Fruit fly (Drosophila melanogaster) whole organism, wandering third instar larva: Measurements from ENCODE around the gene CG14511.

Source experiments
- Abd-B ChIP-seq: fragments of >200 bp; optimal IDR thresholded peaks from 2 replicates; lab custom pipeline; 2017; ENCODE audit warnings: missing biosample characterization, missing genetic modification characterization
- HLH106 ChIP-seq: fragments of 200-800 bp; optimal IDR thresholded peaks from 3 replicates; lab custom pipeline; 2019; ENCODE audit warnings: missing biosample characterization, mild to moderate bottlenecking, missing genetic modification characterization, moderate library complexity
- Myc ChIP-seq: fragments of >200 bp; optimal IDR thresholded peaks from 2 replicates; lab custom pipeline; 2017
- brk ChIP-seq: fragments of 200-800 bp; sonication (Bioruptor generic); optimal IDR thresholded peaks from 2 replicates; lab custom pipeline; 2016; ENCODE audit warnings: missing biosample characterization, mild to moderate bottlenecking, missing genetic modification characterization
- fru ChIP-seq: fragments of 200-800 bp; sonication (Bioruptor generic); optimal IDR thresholded peaks from 3 replicates; lab custom pipeline; 2016; ENCODE audit warnings: missing biosample characterization, mild to moderate bottlenecking, missing genetic modification characterization
- h ChIP-seq: fragments of 200-800 bp; sonication (Bioruptor generic); optimal IDR thresholded peaks from 3 replicates; lab custom pipeline; 2016; ENCODE audit warnings: missing biosample characterization, mild to moderate bottlenecking, missing genetic modification characterization
- jim ChIP-seq: fragments of 175-275, 200-325 bp; sonication (Bioruptor generic); optimal IDR thresholded peaks from 2 replicates; lab custom pipeline; 2016; ENCODE audit warnings: missing biosample characterization, mild to moderate bottlenecking, missing genetic modification characterization
- lola ChIP-seq: fragments of >200 bp; optimal IDR thresholded peaks from 2 replicates; lab custom pipeline; 2017; ENCODE audit warnings: missing biosample characterization, missing genetic modification characterization
- pan ChIP-seq: fragments of >200 bp; optimal IDR thresholded peaks from 2 replicates; lab custom pipeline; 2017
- psq ChIP-seq: fragments of 200-800 bp; sonication (Bioruptor generic); optimal IDR thresholded peaks from 3 replicates; lab custom pipeline; 2017; ENCODE audit warnings: missing biosample characterization, mild to moderate bottlenecking, missing genetic modification characterization, moderate library complexity
- usp ChIP-seq: fragments of >200 bp; optimal IDR thresholded peaks from 2 replicates; lab custom pipeline; 2017; ENCODE audit warnings: missing biosample characterization, missing genetic modification characterization

DNA sequence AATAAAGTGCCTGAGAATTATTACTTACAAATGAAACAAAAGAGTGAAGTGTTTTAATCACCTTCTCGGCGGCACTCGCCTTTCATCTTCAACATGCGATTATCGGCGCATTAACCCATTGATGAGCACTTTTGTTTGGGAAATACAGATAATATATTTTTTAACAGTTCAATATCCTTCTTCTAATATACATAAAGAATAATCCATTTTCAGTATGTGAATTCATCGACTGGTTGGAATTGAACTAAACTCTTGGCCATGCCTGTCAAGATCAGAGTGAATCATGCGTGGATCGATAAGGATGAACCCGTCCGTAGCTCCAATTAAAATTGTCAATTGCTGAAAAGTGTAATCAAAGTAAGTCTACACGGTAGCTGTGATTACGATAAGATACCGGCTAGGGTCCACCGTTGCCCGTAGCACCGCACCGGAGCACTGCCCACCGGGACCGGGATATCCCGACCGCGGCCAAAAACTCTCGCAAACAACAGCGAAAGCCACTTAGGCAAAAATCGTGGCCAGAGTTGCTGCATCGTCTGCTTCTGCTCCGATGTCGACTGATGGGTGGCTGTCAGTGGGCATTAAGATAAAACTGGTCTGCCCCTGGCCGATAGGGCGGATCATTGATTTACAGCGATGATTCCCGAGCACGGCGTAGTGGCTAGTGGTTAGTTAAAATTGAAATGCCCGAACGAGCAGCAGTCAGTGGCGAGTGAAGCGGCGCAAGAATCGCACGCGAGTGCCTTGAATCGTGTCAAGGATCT lies 18.4 kb upstream of the CG14511 start, which contains the start of gene CG11898:
- TF ChIP-seq fru (GFP tag; lab: Kevin White, UChicago) (peak; percentile 77), Abd-B (GFP tag; lab: Kevin White, UChicago) (no peak), psq (peak; percentile 16), usp (GFP tag; lab: Kevin White, UChicago) (no peak), HLH106 (tag; lab: Kevin White, UChicago) (peak; percentile 40), pan (lab: Kevin White, UChicago) (no peak), lola (GFP tag; lab: Kevin White, UChicago) (no peak), jim (GFP tag; lab: Kevin White, UChicago) (no peak), brk (no peak), Myc (no peak), h (GFP tag; lab: Kevin White, UChicago) (peak; percentile 78)
